Fruit fly (Drosophila melanogaster) whole organism, embryonic: ENCODE results near the gene cup.

Experiments
- Aef1 ChIP-seq: fragments of 200-800 bp; sonication (Bioruptor generic); IDR thresholded peaks from 3 replicates; pipeline ENCODE4 v1.3.6; 2022; ENCODE audit warnings: missing biosample characterization, missing genetic modification characterization
- CG10274 ChIP-seq: fragments of 200-800 bp; sonication (Bioruptor generic); optimal IDR thresholded peaks from 3 replicates; lab custom pipeline; 2017; ENCODE audit warnings: missing biosample characterization, mild to moderate bottlenecking, missing genetic modification characterization
- CG10959 ChIP-seq: fragments of 200-800 bp; sonication (Bioruptor generic); IDR thresholded peaks from 2 replicates; pipeline ENCODE4 v1.3.6; 2022; ENCODE audit warnings: missing biosample characterization, missing genetic modification characterization
- CG11093 ChIP-seq: fragments of 200-800 bp; sonication (Bioruptor generic); IDR thresholded peaks from 3 replicates; pipeline ENCODE4 v1.3.6; 2022; ENCODE audit warnings: missing biosample characterization, missing genetic modification characterization
- CG14014 ChIP-seq: fragments of 200-800 bp; sonication (Bioruptor generic); IDR thresholded peaks from 2 replicates; pipeline ENCODE4 v1.3.6; 2022; ENCODE audit warnings: missing biosample characterization, missing genetic modification characterization
- CG15073 ChIP-seq: fragments of 200-800 bp; sonication (Bioruptor generic); optimal IDR thresholded peaks from 2 replicates; lab custom pipeline; 2016; ENCODE audit warnings: missing biosample characterization, missing genetic modification characterization
- CG2678 ChIP-seq: fragments of 200-800 bp; sonication (Bioruptor generic); optimal IDR thresholded peaks from 3 replicates; lab custom pipeline; 2019; ENCODE audit warnings: missing biosample characterization, mild to moderate bottlenecking, missing genetic modification characterization, moderate library complexity
- CG34224 ChIP-seq: fragments of 200-800 bp; sonication (Bioruptor generic); IDR thresholded peaks from 3 replicates; pipeline ENCODE4 v1.3.6; 2022; ENCODE audit warnings: missing biosample characterization, missing genetic modification characterization; ENCODE audit not compliant: partially characterized antibody
- CG4404 ChIP-seq: fragments of 200-800 bp; sonication (Bioruptor generic); IDR thresholded peaks from 2 replicates; pipeline ENCODE4 v1.3.6; 2022; ENCODE audit warnings: missing biosample characterization, missing genetic modification characterization
- CG5953 ChIP-seq: fragments of 200-800 bp; sonication (Bioruptor generic); IDR thresholded peaks from 2 replicates; pipeline ENCODE4 v1.3.6; 2022; ENCODE audit warnings: missing biosample characterization, missing genetic modification characterization
- CG8924 ChIP-seq: fragments of 200-800 bp; optimal IDR thresholded peaks from 3 replicates; lab custom pipeline; 2019; ENCODE audit warnings: missing biosample characterization, mild to moderate bottlenecking, missing genetic modification characterization, moderate library complexity
- CG8944 ChIP-seq: fragments of 200-800 bp; sonication (Bioruptor generic); optimal IDR thresholded peaks from 3 replicates; lab custom pipeline; 2016; ENCODE audit warnings: missing biosample characterization, missing genetic modification characterization
- CG9727 ChIP-seq: fragments of 200-800 bp; sonication (Bioruptor generic); optimal IDR thresholded peaks from 3 replicates; lab custom pipeline; 2017; ENCODE audit warnings: missing biosample characterization, mild to moderate bottlenecking, missing genetic modification characterization
- CkIIα-i1 ChIP-seq: fragments of 200-800 bp; sonication (Bioruptor generic); IDR thresholded peaks from 2 replicates; pipeline ENCODE4 v1.3.6; 2022; ENCODE audit warnings: missing biosample characterization, missing genetic modification characterization
- Dip2 ChIP-seq: fragments of 200-800 bp; sonication (Bioruptor generic); IDR thresholded peaks from 2 replicates; pipeline ENCODE4 v1.3.6; 2022; ENCODE audit warnings: missing biosample characterization, missing genetic modification characterization
- Fer3 ChIP-seq: fragments of 200-800 bp; sonication (Bioruptor generic); optimal IDR thresholded peaks from 2 replicates; lab custom pipeline; 2018; ENCODE audit warnings: missing biosample characterization, mild to moderate bottlenecking, missing genetic modification characterization, moderate library complexity
- HHEX ChIP-seq: fragments of 200-800 bp; sonication (Bioruptor generic); optimal IDR thresholded peaks from 3 replicates; lab custom pipeline; 2017; ENCODE audit warnings: missing biosample characterization, mild to moderate bottlenecking, missing genetic modification characterization, missing genetic modification reagents
- Lpt ChIP-seq: fragments of >200 bp; optimal IDR thresholded peaks from 2 replicates; lab custom pipeline; 2018; ENCODE audit warnings: missing biosample characterization, missing genetic modification characterization
- Max ChIP-seq: fragments of 200-800 bp; sonication (Bioruptor generic); optimal IDR thresholded peaks from 2 replicates; lab custom pipeline; 2016; ENCODE audit warnings: missing biosample characterization, mild to moderate bottlenecking, missing genetic modification characterization
- NC2β ChIP-seq: fragments of 200-800 bp; sonication (Bioruptor generic); optimal IDR thresholded peaks from 2 replicates; lab custom pipeline; 2016; ENCODE audit warnings: missing biosample characterization, missing genetic modification characterization
- Optix ChIP-seq: fragments of 200-800 bp; sonication (Bioruptor generic); IDR thresholded peaks from 3 replicates; pipeline ENCODE4 v1.3.6; 2022; ENCODE audit warnings: missing biosample characterization, missing genetic modification characterization
- Ravus ChIP-seq: fragments of 200-800 bp; sonication (Bioruptor generic); IDR thresholded peaks from 2 replicates; pipeline ENCODE4 v1.3.6; 2022; ENCODE audit warnings: missing biosample characterization, missing genetic modification characterization
- Rfx ChIP-seq: fragments of 200-800 bp; sonication (Bioruptor generic); IDR thresholded peaks from 2 replicates; pipeline ENCODE4 v1.3.6; 2022; ENCODE audit warnings: missing biosample characterization, missing genetic modification characterization
- Sox102F ChIP-seq: fragments of 200-800 bp; sonication (Bioruptor generic); optimal IDR thresholded peaks from 2 replicates; lab custom pipeline; 2018; ENCODE audit warnings: missing biosample characterization, mild to moderate bottlenecking, missing genetic modification characterization, moderate library complexity
- Xrp1 ChIP-seq: fragments of 200-800 bp; sonication (Bioruptor generic); IDR thresholded peaks from 2 replicates; pipeline ENCODE4 v1.3.6; 2022; ENCODE audit warnings: missing biosample characterization, missing genetic modification characterization
- ash1 ChIP-seq: fragments of 200-800 bp; sonication (Bioruptor generic); optimal IDR thresholded peaks from 2 replicates; lab custom pipeline; 2018; ENCODE audit warnings: missing biosample characterization, mild to moderate bottlenecking, missing genetic modification characterization
- bbx ChIP-seq: fragments of 200-800 bp; sonication (Bioruptor generic); IDR thresholded peaks from 2 replicates; pipeline ENCODE4 v1.3.6; 2022; ENCODE audit warnings: missing biosample characterization, missing genetic modification characterization; ENCODE audit not compliant: partially characterized antibody
- bcd ChIP-seq: fragments of 200-800 bp; sonication (Bioruptor generic); optimal IDR thresholded peaks from 2 replicates; lab custom pipeline; 2017; ENCODE audit warnings: missing biosample characterization, mild to moderate bottlenecking, missing genetic modification characterization
- cad ChIP-seq: fragments of >200 bp; optimal IDR thresholded peaks from 2 replicates; lab custom pipeline; 2017; ENCODE audit warnings: missing biosample characterization, missing genetic modification characterization
- cg ChIP-seq: fragments of 200-800 bp; sonication (Bioruptor generic); optimal IDR thresholded peaks from 3 replicates; lab custom pipeline; 2019; ENCODE audit warnings: missing biosample characterization, mild to moderate bottlenecking, missing genetic modification characterization, moderate library complexity
- en ChIP-seq: fragments of 200-800 bp; sonication (Bioruptor generic); optimal IDR thresholded peaks from 2 replicates; lab custom pipeline; 2016; ENCODE audit warnings: missing biosample characterization, missing genetic modification characterization
- fd64A ChIP-seq: fragments of 200-800 bp; sonication (Bioruptor generic); optimal IDR thresholded peaks from 3 replicates; lab custom pipeline; 2018; ENCODE audit warnings: missing biosample characterization, mild to moderate bottlenecking, missing genetic modification characterization
- fru ChIP-seq: fragments of >200 bp; optimal IDR thresholded peaks from 2 replicates; lab custom pipeline; 2017
- fu2 ChIP-seq: fragments of 200-800 bp; sonication (Bioruptor generic); optimal IDR thresholded peaks from 2 replicates; lab custom pipeline; 2016; ENCODE audit warnings: missing biosample characterization, missing genetic modification characterization
- hbn ChIP-seq: fragments of 200-800 bp; sonication (Bioruptor generic); IDR thresholded peaks from 2 replicates; pipeline ENCODE4 v1.3.6; 2022; ENCODE audit warnings: missing biosample characterization, missing genetic modification characterization; ENCODE audit not compliant: partially characterized antibody
- hkb ChIP-seq, 2 experiments: fragments of 200-800 bp in 1 of 2; fragments of >200 bp in 1 of 2; sonication (Bioruptor generic) in 1 of 2; IDR thresholded peaks in 1 of 2; optimal IDR thresholded peaks in 1 of 2; 2 replicates each; pipeline versions ENCODE4 v1.3.6 to Lab custom; 2017 to 2022; ENCODE audit warnings: missing biosample characterization in 1 of 2, missing genetic modification characterization in 1 of 2
- lab ChIP-seq: fragments of 200-800 bp; sonication (Bioruptor generic); optimal IDR thresholded peaks from 3 replicates; lab custom pipeline; 2017; ENCODE audit warnings: missing biosample characterization, missing genetic modification characterization, mild to moderate bottlenecking, moderate library complexity, missing genetic modification reagents
- lilli ChIP-seq: fragments of 200-800 bp; sonication (Bioruptor generic); optimal IDR thresholded peaks from 3 replicates; lab custom pipeline; 2016; ENCODE audit warnings: missing biosample characterization, missing genetic modification characterization
- nmo ChIP-seq: fragments of 200-800 bp; sonication (Bioruptor generic); optimal IDR thresholded peaks from 2 replicates; lab custom pipeline; 2018; ENCODE audit warnings: missing biosample characterization, mild to moderate bottlenecking, missing genetic modification characterization, moderate library complexity
- odd ChIP-seq: fragments of 200-800 bp; sonication (Bioruptor generic); optimal IDR thresholded peaks from 2 replicates; lab custom pipeline; 2017; ENCODE audit warnings: missing biosample characterization, mild to moderate bottlenecking, missing genetic modification characterization
- pnt ChIP-seq: fragments of 200-800 bp; sonication (Bioruptor generic); optimal IDR thresholded peaks from 3 replicates; lab custom pipeline; 2016; ENCODE audit warnings: missing biosample characterization, missing genetic modification characterization
- ranshi ChIP-seq: fragments of 200-800 bp; sonication (Bioruptor generic); IDR thresholded peaks from 2 replicates; pipeline ENCODE4 v1.3.6; 2022; ENCODE audit warnings: missing biosample characterization, missing genetic modification characterization
- tgo ChIP-seq: fragments of 200-800 bp; sonication (Bioruptor generic); IDR thresholded peaks from 3 replicates; pipeline ENCODE4 v1.3.6; 2022; ENCODE audit warnings: missing biosample characterization, missing genetic modification characterization
- tio ChIP-seq: fragments of 200-800 bp; sonication (Bioruptor generic); optimal IDR thresholded peaks from 2 replicates; lab custom pipeline; 2017; ENCODE audit warnings: missing biosample characterization, missing genetic modification characterization, inconsistent platforms
- tna ChIP-seq: fragments of 200-800 bp; sonication (Bioruptor generic); IDR thresholded peaks from 2 replicates; pipeline ENCODE4 v1.3.6; 2022; ENCODE audit warnings: missing biosample characterization, missing genetic modification characterization; ENCODE audit not compliant: partially characterized antibody
- trh ChIP-seq: fragments of 200-800 bp; sonication (Bioruptor generic); optimal IDR thresholded peaks from 2 replicates; lab custom pipeline; 2016; ENCODE audit warnings: missing biosample characterization, missing genetic modification characterization
- twi ChIP-seq: fragments of 200-800 bp; optimal IDR thresholded peaks from 2 replicates; lab custom pipeline; 2019; ENCODE audit warnings: missing biosample characterization, mild to moderate bottlenecking, missing genetic modification characterization, moderate library complexity
- vnd ChIP-seq: fragments of 200-800 bp; sonication (Bioruptor generic); IDR thresholded peaks from 3 replicates; pipeline ENCODE4 v1.3.6; 2022; ENCODE audit warnings: missing biosample characterization, missing genetic modification characterization; ENCODE audit not compliant: partially characterized antibody
- zfh2 ChIP-seq: fragments of 200-800 bp; sonication (Bioruptor generic); optimal IDR thresholded peaks from 2 replicates; lab custom pipeline; 2016; ENCODE audit warnings: missing biosample characterization, missing genetic modification characterization

Gene cup

DNA sequence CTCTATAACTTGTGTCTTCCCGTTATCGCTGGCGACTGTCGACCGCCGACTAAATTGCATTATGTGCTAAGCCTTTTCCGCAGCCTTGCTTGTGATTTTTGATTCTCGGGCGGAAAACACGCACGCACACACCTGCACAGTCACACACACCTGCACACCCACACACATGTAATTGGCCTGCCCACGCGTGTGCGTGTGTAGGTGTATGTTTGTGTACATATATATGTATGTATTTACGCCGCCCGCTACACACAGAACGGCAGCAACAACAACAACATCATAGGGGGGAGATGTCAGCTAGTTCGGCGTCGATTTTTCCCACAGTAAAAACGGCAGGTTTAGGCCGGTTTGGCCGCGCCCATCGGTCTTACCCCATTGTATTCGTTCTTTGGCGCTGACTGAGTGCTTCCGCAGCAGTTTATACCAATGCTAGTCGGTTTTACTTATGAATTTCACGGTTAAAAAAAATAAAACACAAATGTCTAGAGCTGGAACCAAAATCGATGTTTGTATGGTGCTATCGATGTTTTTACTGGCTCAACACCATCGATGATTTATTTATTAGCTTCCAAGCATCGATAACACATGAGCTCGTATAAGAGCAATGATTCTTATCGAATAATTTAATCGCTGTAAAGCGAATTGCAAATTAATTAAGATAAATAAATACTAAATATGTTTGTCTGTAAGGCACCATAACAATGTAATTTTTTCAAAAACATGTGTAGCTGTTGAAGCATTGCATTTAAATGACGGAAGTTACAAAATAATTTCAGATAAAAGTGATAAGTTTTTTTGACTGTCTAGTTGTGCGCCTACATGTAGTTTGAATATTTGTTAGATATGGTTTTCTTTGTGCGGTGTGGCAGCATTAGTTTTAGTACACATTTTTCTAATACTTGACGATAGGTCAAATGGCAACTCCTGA, 59.6 kb downstream of the cup start, which contains the start of gene homer (continued):
- no peak for TF ChIP-seq Lpt (GFP tag; lab: Kevin White, UChicago)
- TF ChIP-seq ash1 (GFP tag; lab: Kevin White, UChicago), result no peak
- no peak for TF ChIP-seq trh
- no peak for TF ChIP-seq cad
- TF ChIP-seq pnt, result no peak
- no peak for TF ChIP-seq fru (lab: Kevin White, UChicago)
- no peak for TF ChIP-seq odd
- no peak for TF ChIP-seq Optix (GFP tag; lab: Robert Waterston, UW)
- TF ChIP-seq fd64A (GFP tag; lab: Kevin White, UChicago), result peak; percentile 48
- TF ChIP-seq fu2 (GFP tag; lab: Kevin White, UChicago), result no peak
- TF ChIP-seq CkIIα-i1 (GFP tag; lab: Robert Waterston, UW), result 0 out of 2 replicates have a peak, but pooled peaks have one; percentile 19
- no peak for TF ChIP-seq tio
- no peak for TF ChIP-seq tgo (GFP tag; lab: Robert Waterston, UW)
- TF ChIP-seq twi (tag; lab: Kevin White, UChicago), result no peak
- TF ChIP-seq HHEX (GFP tag; lab: Kevin White, UChicago), result no peak
- TF ChIP-seq CG2678 (tag; lab: Kevin White, UChicago), result no peak
- TF ChIP-seq lab, result no peak
- no peak for TF ChIP-seq CG4404
- TF ChIP-seq CG8924 (tag; lab: Kevin White, UChicago), result peak; percentile 3
- TF ChIP-seq Xrp1 (GFP tag; lab: Robert Waterston, UW), result peak; percentile 27; the same call in 1 of the 2 replicates
- TF ChIP-seq zfh2 (GFP tag; lab: Kevin White, UChicago), result no peak
- TF ChIP-seq nmo (GFP tag; lab: Kevin White, UChicago), result peak; percentile 24
- TF ChIP-seq NC2β (GFP tag; lab: Kevin White, UChicago), result no peak
- no peak for TF ChIP-seq ranshi (GFP tag; lab: Robert Waterston, UW)
- peak; percentile 95 for TF ChIP-seq bbx (GFP tag; lab: Robert Waterston, UW)
- TF ChIP-seq Aef1 (GFP tag; lab: Robert Waterston, UW), result no peak
- no peak for TF ChIP-seq hkb (optimal IDR thresholded peaks at IDR 0.05; lab: Kevin White, UChicago)
- peak; percentile 10; the same call in 1 of the 2 replicates for TF ChIP-seq hkb (GFP tag; IDR thresholded peaks at IDR 0.05; lab: Robert Waterston, UW)
- no peak for TF ChIP-seq CG14014 (GFP tag; lab: Robert Waterston, UW)
- no peak for TF ChIP-seq CG8944 (GFP tag; lab: Kevin White, UChicago)
- no peak for TF ChIP-seq CG11093
- TF ChIP-seq hbn (GFP tag; lab: Robert Waterston, UW), result peak; percentile 77
- TF ChIP-seq bcd (GFP tag; lab: Kevin White, UChicago), result no peak
- TF ChIP-seq CG10274 (GFP tag; lab: Kevin White, UChicago), result no peak
- no peak for TF ChIP-seq CG10959
- peak; percentile 100 for TF ChIP-seq cg (GFP tag; lab: Kevin White, UChicago)
- peak; percentile 96 for TF ChIP-seq tna (GFP tag; lab: Robert Waterston, UW)
- no peak for TF ChIP-seq Max (GFP tag; lab: Kevin White, UChicago)
- no peak for TF ChIP-seq CG9727 (GFP tag; lab: Kevin White, UChicago)
- no peak for TF ChIP-seq Dip2 (GFP tag; lab: Robert Waterston, UW)
- TF ChIP-seq Fer3 (tag; lab: Kevin White, UChicago), result no peak
- TF ChIP-seq lilli (GFP tag; lab: Kevin White, UChicago), result no peak
- no peak for TF ChIP-seq Ravus (GFP tag; lab: Robert Waterston, UW)
- TF ChIP-seq CG5953 (GFP tag; lab: Robert Waterston, UW), result no peak
- TF ChIP-seq CG15073, result no peak
- TF ChIP-seq Sox102F (GFP tag; lab: Kevin White, UChicago), result no peak
- peak; percentile 11 for TF ChIP-seq en (GFP tag; lab: Kevin White, UChicago)
- TF ChIP-seq CG34224 (GFP tag; lab: Robert Waterston, UW), result peak; percentile 90; the same call in 2 of the 3 replicates
- TF ChIP-seq Rfx (GFP tag; lab: Robert Waterston, UW), result peak; percentile 23; the same call in 1 of the 2 replicates
- TF ChIP-seq vnd (GFP tag; lab: Robert Waterston, UW), result peak; percentile 93
